Worm (Caenorhabditis elegans) whole organism, young adult: ENCODE measurements around the gene lrpr-1.

Source experiments
- B0035.1 ChIP-seq: sonication (generic microtip); optimal IDR thresholded peaks from 2 replicates; lab custom pipeline; 2016; ENCODE audit warnings: missing genetic modification characterization, mild to moderate bottlenecking, missing compliant biosample characterization, missing genotype, missing genetic modification reagents
- B0336.3 ChIP-seq: fragments of 200-800 bp; sonication (Bioruptor generic); IDR thresholded peaks from 2 replicates; pipeline ENCODE4 v1.3.6; 2022; ENCODE audit warnings: missing genetic modification characterization, missing compliant biosample characterization
- F10E7.11 ChIP-seq: sonication (generic microtip); optimal IDR thresholded peaks from 2 replicates; lab custom pipeline; 2017; ENCODE audit warnings: mild to moderate bottlenecking, missing genetic modification characterization, moderate library complexity, missing compliant biosample characterization
- F23B12.7 ChIP-seq: sonication (generic microtip); optimal IDR thresholded peaks from 2 replicates; lab custom pipeline; 2017; ENCODE audit warnings: missing genetic modification characterization, mild to moderate bottlenecking, missing compliant biosample characterization, antibody characterized with exemption, moderate library complexity; ENCODE audit not compliant: insufficient read depth
- F33H1.4 ChIP-seq: fragments of 200-800 bp; sonication (Bioruptor generic); IDR thresholded peaks from 2 replicates; pipeline ENCODE4 v1.3.6; 2022; ENCODE audit warnings: missing genetic modification reagents, missing genetic modification characterization, missing compliant biosample characterization
- F52B5.7 ChIP-seq: sonication (generic microtip); optimal IDR thresholded peaks from 2 replicates; lab custom pipeline; 2016; ENCODE audit warnings: mild to moderate bottlenecking, missing genetic modification characterization, missing compliant biosample characterization
- F55B11.4 ChIP-seq: sonication (generic microtip); optimal IDR thresholded peaks from 2 replicates; lab custom pipeline; 2016; ENCODE audit warnings: missing compliant biosample characterization, missing genetic modification characterization, borderline replicate concordance; ENCODE audit not compliant: insufficient read depth
- F57A8.1 ChIP-seq: fragments of 200-800 bp; sonication (Bioruptor generic); optimal IDR thresholded peaks from 2 replicates; lab custom pipeline; 2018; ENCODE audit warnings: mild to moderate bottlenecking, missing genetic modification characterization, moderate library complexity, missing compliant biosample characterization
- K11D2.4 ChIP-seq: fragments of 200-800 bp; sonication (Bioruptor generic); IDR thresholded peaks from 2 replicates; pipeline ENCODE4 v1.3.6; 2022; ENCODE audit warnings: missing genetic modification reagents, missing genetic modification characterization, missing compliant biosample characterization
- Y67H2A.10 ChIP-seq: fragments of 200-800 bp; sonication (Bioruptor generic); conservative IDR thresholded peaks from 2 replicates; pipeline ENCODE4 v1.3.6; 2022; ENCODE audit warnings: missing genetic modification reagents, missing genetic modification characterization, missing compliant biosample characterization
- aptf-2 ChIP-seq: fragments of 200-800 bp; sonication (Bioruptor generic); conservative IDR thresholded peaks from 2 replicates; pipeline ENCODE4 v1.3.6; 2022; ENCODE audit warnings: missing genetic modification reagents, missing genetic modification characterization, missing compliant biosample characterization
- athp-1 ChIP-seq: sonication (generic microtip); optimal IDR thresholded peaks from 2 replicates; lab custom pipeline; 2017; ENCODE audit warnings: mild to moderate bottlenecking, missing genetic modification characterization, missing compliant biosample characterization
- attf-3 ChIP-seq: fragments of 200-800 bp; sonication (Bioruptor generic); conservative IDR thresholded peaks from 2 replicates; pipeline ENCODE4 v1.3.6; 2022; ENCODE audit warnings: missing genetic modification reagents, missing genetic modification characterization, missing compliant biosample characterization
- attf-5 ChIP-seq: fragments of 200-800 bp; sonication (Bioruptor generic); optimal IDR thresholded peaks from 2 replicates; lab custom pipeline; 2018; ENCODE audit warnings: mild to moderate bottlenecking, missing genetic modification characterization, missing compliant biosample characterization
- ccch-3 ChIP-seq: fragments of 200-800 bp; sonication (Bioruptor generic); optimal IDR thresholded peaks from 2 replicates; lab custom pipeline; 2018; ENCODE audit warnings: mild to moderate bottlenecking, missing genetic modification characterization, missing compliant biosample characterization
- cebp-1 ChIP-seq, 2 experiments: fragments of 200-800 bp in 1 of 2; sonication (Bioruptor generic) in 1 of 2; sonication (generic microtip) in 1 of 2; IDR thresholded peaks in 1 of 2; optimal IDR thresholded peaks in 1 of 2; 2 replicates each; pipeline versions ENCODE4 v1.3.6 to Lab custom; 2017 to 2022; ENCODE audit warnings: missing compliant biosample characterization in 2 of 2, missing genetic modification characterization in 2 of 2, mild to moderate bottlenecking in 1 of 2, missing genetic modification reagents in 1 of 2, moderate library complexity in 1 of 2
- ceh-100 ChIP-seq: fragments of 200-800 bp; sonication (Bioruptor generic); IDR thresholded peaks from 2 replicates; pipeline ENCODE4 v1.3.6; 2022; ENCODE audit warnings: missing genetic modification reagents, missing genetic modification characterization, missing compliant biosample characterization
- chd-7 ChIP-seq: sonication (generic microtip); optimal IDR thresholded peaks from 2 replicates; lab custom pipeline; 2016; ENCODE audit warnings: mild to moderate bottlenecking, missing genetic modification characterization, moderate library complexity, missing compliant biosample characterization
- dpl-1 ChIP-seq: fragments of 150-350 bp; optimal IDR thresholded peaks from 2 replicates; lab custom pipeline; 2014; ENCODE audit warnings: missing biosample characterization, missing genetic modification reagents, missing genetic modification characterization
- ekl-4 ChIP-seq: fragments of 200-800 bp; sonication (Bioruptor generic); IDR thresholded peaks from 2 replicates; pipeline ENCODE4 v1.3.6; 2022; ENCODE audit warnings: missing genetic modification reagents, missing genetic modification characterization, missing compliant biosample characterization
- gei-17 ChIP-seq: fragments of 200-800 bp; sonication (Bioruptor generic); optimal IDR thresholded peaks from 2 replicates; lab custom pipeline; 2018; ENCODE audit warnings: mild to moderate bottlenecking, missing genetic modification characterization, missing compliant biosample characterization
- him-1 ChIP-seq: sonication (generic microtip); optimal IDR thresholded peaks from 2 replicates; lab custom pipeline; 2016; ENCODE audit warnings: missing genotype, missing genetic modification reagents, missing genetic modification characterization, missing compliant biosample characterization
- hlh-12 ChIP-seq: sonication (generic microtip); optimal IDR thresholded peaks from 2 replicates; lab custom pipeline; 2016; ENCODE audit warnings: missing genetic modification characterization, missing compliant biosample characterization
- hmg-1.2 ChIP-seq: fragments of 200-800 bp; sonication (Bioruptor generic); IDR thresholded peaks from 2 replicates; pipeline ENCODE4 v1.3.6; 2022; ENCODE audit warnings: missing genetic modification reagents, missing genetic modification characterization, missing compliant biosample characterization
- hrde-1 ChIP-seq: sonication (generic microtip); optimal IDR thresholded peaks from 2 replicates; lab custom pipeline; 2016; ENCODE audit warnings: missing genetic modification characterization, mild to moderate bottlenecking, missing compliant biosample characterization, moderate library complexity, missing genotype, missing genetic modification reagents, borderline replicate concordance
- let-526 ChIP-seq: fragments of 200-800 bp; sonication (Bioruptor generic); IDR thresholded peaks from 2 replicates; pipeline ENCODE4 v1.3.6; 2022; ENCODE audit warnings: missing genetic modification reagents, missing genetic modification characterization, missing compliant biosample characterization
- lin-26 ChIP-seq: fragments of 200-800 bp; sonication (Bioruptor generic); IDR thresholded peaks from 2 replicates; pipeline ENCODE4 v1.3.6; 2022; ENCODE audit warnings: missing genetic modification reagents, missing genetic modification characterization, missing compliant biosample characterization
- lin-35 ChIP-seq, 3 experiments: fragments of 150-350 bp in 2 of 3; sonication (generic microtip) in 1 of 3; optimal IDR thresholded peaks; 2 replicates each; lab custom pipeline; 2014 to 2018; ENCODE audit warnings: missing biosample characterization in 3 of 3, missing genetic modification characterization in 3 of 3, missing genetic modification reagents in 3 of 3
- lin-40 ChIP-seq: sonication (generic microtip); optimal IDR thresholded peaks from 2 replicates; lab custom pipeline; 2016; ENCODE audit warnings: missing genetic modification characterization, mild to moderate bottlenecking, missing compliant biosample characterization, missing genotype, missing genetic modification reagents
- lsl-1 ChIP-seq: fragments of 200-800 bp; sonication (Bioruptor generic); optimal IDR thresholded peaks from 2 replicates; lab custom pipeline; 2018; ENCODE audit warnings: mild to moderate bottlenecking, missing genetic modification characterization, moderate library complexity, missing compliant biosample characterization
- madf-3 ChIP-seq: fragments of 200-800 bp; sonication (Bioruptor generic); IDR thresholded peaks from 2 replicates; pipeline ENCODE4 v1.3.6; 2022; ENCODE audit warnings: missing genetic modification reagents, missing genetic modification characterization, missing compliant biosample characterization
- madf-8 ChIP-seq: fragments of 200-800 bp; sonication (Bioruptor generic); conservative IDR thresholded peaks from 2 replicates; pipeline ENCODE4 v1.3.6; 2022; ENCODE audit warnings: missing genetic modification reagents, missing genetic modification characterization, missing compliant biosample characterization
- mcd-1 ChIP-seq: fragments of 200-800 bp; sonication (Bioruptor generic); IDR thresholded peaks from 2 replicates; pipeline ENCODE4 v1.3.6; 2022; ENCODE audit warnings: missing genetic modification reagents, missing genetic modification characterization, missing compliant biosample characterization
- mes-4 ChIP-seq: sonication (generic microtip); optimal IDR thresholded peaks from 2 replicates; lab custom pipeline; 2016; ENCODE audit warnings: missing genotype, missing genetic modification characterization, missing compliant biosample characterization
- mxl-1 ChIP-seq: sonication (generic microtip); optimal IDR thresholded peaks from 2 replicates; lab custom pipeline; 2016; ENCODE audit warnings: missing genetic modification characterization, missing compliant biosample characterization
- nfyb-1 ChIP-seq: fragments of 200-800 bp; sonication (Bioruptor generic); IDR thresholded peaks from 2 replicates; pipeline ENCODE4 v1.3.6; 2022; ENCODE audit warnings: missing genetic modification reagents, missing genetic modification characterization, missing compliant biosample characterization
- nhr-80 ChIP-seq: sonication (generic microtip); optimal IDR thresholded peaks from 2 replicates; lab custom pipeline; 2016; ENCODE audit warnings: missing genetic modification characterization, missing compliant biosample characterization
- rec-8 ChIP-seq, 2 experiments: sonication (generic microtip); optimal IDR thresholded peaks; 2 replicates each; lab custom pipeline; 2016; ENCODE audit warnings: mild to moderate bottlenecking in 2 of 2, missing genetic modification characterization in 2 of 2, missing genetic modification reagents in 2 of 2, missing genotype in 2 of 2, missing biosample characterization in 1 of 2, missing compliant biosample characterization in 1 of 2, moderate library complexity in 1 of 2
- sdz-38 ChIP-seq: sonication (generic microtip); optimal IDR thresholded peaks from 2 replicates; lab custom pipeline; 2016; ENCODE audit warnings: missing genotype, missing genetic modification characterization, missing compliant biosample characterization
- somi-1 ChIP-seq: fragments of 200-800 bp; sonication (Bioruptor generic); optimal IDR thresholded peaks from 2 replicates; lab custom pipeline; 2018; ENCODE audit warnings: mild to moderate bottlenecking, missing genetic modification characterization, missing compliant biosample characterization
- sptf-2 ChIP-seq: fragments of 200-800 bp; sonication (Bioruptor generic); optimal IDR thresholded peaks from 2 replicates; lab custom pipeline; 2018; ENCODE audit warnings: mild to moderate bottlenecking, missing genetic modification characterization, missing compliant biosample characterization
- tbx-9 ChIP-seq: sonication (generic microtip); optimal IDR thresholded peaks from 2 replicates; lab custom pipeline; 2016; ENCODE audit warnings: borderline replicate concordance, missing genetic modification characterization, inconsistent platforms, missing compliant biosample characterization
- unc-130 ChIP-seq: sonication (generic microtip); optimal IDR thresholded peaks from 2 replicates; lab custom pipeline; 2016; ENCODE audit warnings: missing genetic modification reagents, missing genetic modification characterization, missing compliant biosample characterization
- ztf-18 ChIP-seq: sonication (generic microtip); optimal IDR thresholded peaks from 2 replicates; lab custom pipeline; 2016; ENCODE audit warnings: missing genotype, mild to moderate bottlenecking, missing genetic modification characterization, missing compliant biosample characterization
- ztf-25 ChIP-seq: fragments of 200-800 bp; sonication (Bioruptor generic); IDR thresholded peaks from 2 replicates; pipeline ENCODE4 v1.3.6; 2022; ENCODE audit warnings: missing genetic modification reagents, missing genetic modification characterization, missing compliant biosample characterization
- ztf-28 ChIP-seq: fragments of 200-800 bp; sonication (Bioruptor generic); IDR thresholded peaks from 2 replicates; pipeline ENCODE4 v1.3.6; 2022; ENCODE audit warnings: missing genetic modification reagents, missing genetic modification characterization, missing compliant biosample characterization
- ztf-3 ChIP-seq: fragments of 200-800 bp; sonication (Bioruptor generic); optimal IDR thresholded peaks from 2 replicates; lab custom pipeline; 2018; ENCODE audit warnings: mild to moderate bottlenecking, missing genetic modification characterization, missing compliant biosample characterization

The lrpr-1 gene

ce11 chrV:5917707-5918106 is at the start of gene lrpr-1 (continued):
- TF ChIP-seq ztf-25 (GFP tag; lab: Robert Waterston, UW): no peak
- TF ChIP-seq somi-1: peak; percentile 16
- no peak for TF ChIP-seq attf-5 (GFP tag; lab: Kevin White, UChicago)
- no peak for TF ChIP-seq hlh-12 (tag; lab: Kevin White, UChicago)
- no peak for TF ChIP-seq mxl-1 (tag; lab: Kevin White, UChicago)
- TF ChIP-seq madf-8 (GFP tag; lab: Robert Waterston, UW): peak; percentile 74
- peak; percentile 78 for TF ChIP-seq K11D2.4 (GFP tag; lab: Robert Waterston, UW)
- TF ChIP-seq lin-40 (tag; lab: Kevin White, UChicago): no peak
- TF ChIP-seq aptf-2 (GFP tag; lab: Robert Waterston, UW): peak; percentile 79
- no peak for TF ChIP-seq F55B11.4 (tag; lab: Kevin White, UChicago)
- no peak for TF ChIP-seq mes-4 (tag; lab: Kevin White, UChicago)
- no peak; the same call in 1 of the 2 replicates for TF ChIP-seq nfyb-1 (GFP tag; lab: Robert Waterston, UW)
- TF ChIP-seq dpl-1 (GFP tag; lab: Kevin White, UChicago): peak; percentile 81
- peak; percentile 62 for TF ChIP-seq him-1 (tag; lab: Kevin White, UChicago)
- TF ChIP-seq lin-35 (GFP tag; optimal IDR thresholded peaks at IDR 0.05; lab: Kevin White, UChicago): peak; percentile 65 to 95 (median 67)
- TF ChIP-seq gei-17 (GFP tag; lab: Kevin White, UChicago): no peak
- no peak for TF ChIP-seq F10E7.11 (tag; lab: Kevin White, UChicago)
- TF ChIP-seq F23B12.7 (tag; lab: Kevin White, UChicago): no peak
- peak; percentile 67 for TF ChIP-seq ceh-100 (GFP tag; lab: Robert Waterston, UW)
- no peak; the same call in 1 of the 2 replicates for TF ChIP-seq hmg-1.2
- peak; percentile 87 for TF ChIP-seq madf-3 (GFP tag; lab: Robert Waterston, UW)
- peak; percentile 71 for TF ChIP-seq attf-3
- no peak for TF ChIP-seq ztf-3 (GFP tag; lab: Kevin White, UChicago)
- peak; percentile 73 for TF ChIP-seq ccch-3 (GFP tag; lab: Kevin White, UChicago)
- no peak for TF ChIP-seq ztf-28
- peak; percentile 70; the same call in 1 of the 2 replicates for TF ChIP-seq F33H1.4 (GFP tag; lab: Robert Waterston, UW)
- peak; percentile 52; the same call in 1 of the 2 replicates for TF ChIP-seq Y67H2A.10 (GFP tag; lab: Robert Waterston, UW)
- TF ChIP-seq ztf-18 (tag; lab: Kevin White, UChicago): peak; percentile 28
- TF ChIP-seq F57A8.1 (GFP tag; lab: Kevin White, UChicago): no peak
- TF ChIP-seq sptf-2 (GFP tag; lab: Kevin White, UChicago): no peak
- TF ChIP-seq chd-7 (tag; lab: Kevin White, UChicago): no peak
- TF ChIP-seq ekl-4 (GFP tag; lab: Robert Waterston, UW): peak; percentile 73
- TF ChIP-seq sdz-38: no peak
- no peak for TF ChIP-seq cebp-1 (GFP tag; IDR thresholded peaks at IDR 0.05; lab: Robert Waterston, UW)
- TF ChIP-seq cebp-1 (tag; optimal IDR thresholded peaks at IDR 0.05; lab: Kevin White, UChicago): no peak
- peak; percentile 48 to 90 for TF ChIP-seq rec-8 (tag; optimal IDR thresholded peaks at IDR 0.05; lab: Kevin White, UChicago)
- TF ChIP-seq mcd-1: no peak; the same call in 1 of the 2 replicates
- no peak for TF ChIP-seq B0336.3
- TF ChIP-seq B0035.1 (tag; lab: Kevin White, UChicago): peak; percentile 12
- TF ChIP-seq lin-26 (GFP tag; lab: Robert Waterston, UW): no peak
- TF ChIP-seq hrde-1 (tag; lab: Kevin White, UChicago): peak; percentile 60
- TF ChIP-seq let-526 (GFP tag; lab: Robert Waterston, UW): 0 out of 2 replicates have a peak, but pooled peaks have one; percentile 56
- TF ChIP-seq F52B5.7 (tag; lab: Kevin White, UChicago): no peak
- TF ChIP-seq nhr-80: no peak
- no peak for TF ChIP-seq tbx-9
- peak; percentile 39 for TF ChIP-seq athp-1
- peak; percentile 53 for TF ChIP-seq lsl-1 (GFP tag; lab: Kevin White, UChicago)
- TF ChIP-seq unc-130: peak; percentile 95
